Fruit fly (Drosophila melanogaster) whole organism, adult: Measurements from ENCODE around the gene CG12535.

Source experiments
- CG11617 ChIP-seq: fragments of 200-800 bp; sonication (Bioruptor generic); optimal IDR thresholded peaks from 2 replicates; lab custom pipeline; 2017; ENCODE audit warnings: mild to moderate bottlenecking, missing biosample characterization, missing genetic modification reagents, missing genetic modification characterization
- CG12768 ChIP-seq: fragments of 200-800 bp; sonication (Bioruptor generic); optimal IDR thresholded peaks from 2 replicates; lab custom pipeline; 2017; ENCODE audit warnings: missing biosample characterization, missing genetic modification characterization, mild to moderate bottlenecking, moderate library complexity, missing genetic modification reagents
- CG14711 ChIP-seq: fragments of 200-800 bp; sonication (Bioruptor generic); optimal IDR thresholded peaks from 2 replicates; lab custom pipeline; 2018; ENCODE audit warnings: missing biosample characterization, mild to moderate bottlenecking, missing genetic modification characterization, moderate library complexity
- CG1620 ChIP-seq: fragments of 200-800 bp; sonication (Bioruptor generic); optimal IDR thresholded peaks from 2 replicates; lab custom pipeline; 2016; ENCODE audit warnings: missing biosample characterization, missing genetic modification characterization
- CG33017 ChIP-seq: fragments of 200-800 bp; sonication (Bioruptor generic); optimal IDR thresholded peaks from 2 replicates; lab custom pipeline; 2018; ENCODE audit warnings: missing biosample characterization, mild to moderate bottlenecking, missing genetic modification characterization, moderate library complexity
- CG5204 ChIP-seq: fragments of 200-800 bp; sonication (Bioruptor generic); optimal IDR thresholded peaks from 2 replicates; lab custom pipeline; 2016; ENCODE audit warnings: missing biosample characterization, missing genetic modification characterization
- CG7045 ChIP-seq: fragments of 200-800 bp; sonication (Bioruptor generic); optimal IDR thresholded peaks from 2 replicates; lab custom pipeline; 2017; ENCODE audit warnings: missing biosample characterization, mild to moderate bottlenecking, missing genetic modification characterization
- CG7101 ChIP-seq: fragments of 200-800 bp; sonication (Bioruptor generic); optimal IDR thresholded peaks from 2 replicates; lab custom pipeline; 2018; ENCODE audit warnings: missing biosample characterization, mild to moderate bottlenecking, missing genetic modification characterization, moderate library complexity
- Clk ChIP-seq: fragments of 200-800 bp; sonication (Bioruptor generic); optimal IDR thresholded peaks from 2 replicates; lab custom pipeline; 2017; ENCODE audit warnings: missing biosample characterization, missing genetic modification characterization
- Crg-1 ChIP-seq: fragments of 200-800 bp; sonication (Bioruptor generic); optimal IDR thresholded peaks from 2 replicates; lab custom pipeline; 2016; ENCODE audit warnings: missing biosample characterization, missing genetic modification characterization
- Hr96 ChIP-seq: fragments of 200-800 bp; sonication (Bioruptor generic); optimal IDR thresholded peaks from 2 replicates; lab custom pipeline; 2016; ENCODE audit warnings: missing biosample characterization, missing genetic modification characterization
- Mnt ChIP-seq: fragments of 200-800 bp; sonication (Bioruptor generic); optimal IDR thresholded peaks from 2 replicates; lab custom pipeline; 2016; ENCODE audit warnings: missing biosample characterization, mild to moderate bottlenecking, missing genetic modification characterization
- bab1 ChIP-seq: fragments of 200-800 bp; sonication (Bioruptor generic); optimal IDR thresholded peaks from 3 replicates; lab custom pipeline; 2019; ENCODE audit warnings: missing biosample characterization, mild to moderate bottlenecking, missing genetic modification characterization, moderate library complexity
- cic ChIP-seq: fragments of 200-800 bp; sonication (Bioruptor generic); optimal IDR thresholded peaks from 2 replicates; lab custom pipeline; 2017; ENCODE audit warnings: missing biosample characterization, mild to moderate bottlenecking, missing genetic modification characterization, moderate library complexity
- cnc ChIP-seq, 2 experiments: fragments of >200 bp; optimal IDR thresholded peaks; 2 replicates each; lab custom pipeline; 2017
- kay ChIP-seq: fragments of 200-800 bp; sonication (Bioruptor generic); peaks from one replicate; lab custom pipeline; 2016; ENCODE audit warnings: missing biosample characterization, missing genetic modification characterization, borderline replicate concordance
- ovo ChIP-seq: fragments of 200-800 bp; sonication (Bioruptor generic); optimal IDR thresholded peaks from 2 replicates; lab custom pipeline; 2016; ENCODE audit warnings: missing biosample characterization, missing genetic modification characterization
- pad ChIP-seq: fragments of 200-800 bp; sonication (Bioruptor generic); optimal IDR thresholded peaks from 3 replicates; lab custom pipeline; 2017; ENCODE audit warnings: missing biosample characterization, missing genetic modification characterization, mild to moderate bottlenecking, moderate library complexity, missing genetic modification reagents
- tj ChIP-seq: fragments of 200-800 bp; sonication (Bioruptor generic); optimal IDR thresholded peaks from 3 replicates; lab custom pipeline; 2017; ENCODE audit warnings: missing biosample characterization, mild to moderate bottlenecking, missing genetic modification characterization, moderate library complexity
- toe ChIP-seq: fragments of 200-800 bp; sonication (Bioruptor generic); optimal IDR thresholded peaks from 2 replicates; lab custom pipeline; 2016; ENCODE audit warnings: missing biosample characterization, missing genetic modification characterization

The CG12535 gene

dm6 chrX:3457518-3457917 is 8.8 kb upstream of the CG12535 start:
- TF ChIP-seq CG33017 (tag; lab: Kevin White, UChicago) (no peak), kay (GFP tag; lab: Kevin White, UChicago) (no peak), CG7101 (tag; lab: Kevin White, UChicago) (no peak), tj (GFP tag; lab: Kevin White, UChicago) (no peak), CG12768 (GFP tag; lab: Kevin White, UChicago) (no peak), cnc (optimal IDR thresholded peaks at IDR 0.05; lab: Kevin White, UChicago) (no peak), CG1620 (GFP tag; lab: Kevin White, UChicago) (no peak), CG14711 (tag; lab: Kevin White, UChicago) (no peak), CG7045 (GFP tag; lab: Kevin White, UChicago) (no peak), Crg-1 (no peak), Clk (GFP tag; lab: Kevin White, UChicago) (no peak), Mnt (no peak), pad (GFP tag; lab: Kevin White, UChicago) (no peak), Hr96 (GFP tag; lab: Kevin White, UChicago) (no peak), CG11617 (GFP tag; lab: Kevin White, UChicago) (no peak), ovo (GFP tag; lab: Kevin White, UChicago) (no peak), bab1 (no peak), toe (no peak), CG5204 (no peak)

dm6 chrX:3455431-3456001 is 6.8 kb upstream of the CG12535 start:
- TF ChIP-seq Crg-1 (no peak), CG7045 (GFP tag; lab: Kevin White, UChicago) (no peak), bab1 (no peak), cic (no peak), ovo (GFP tag; lab: Kevin White, UChicago) (no peak), Mnt (no peak), cnc (optimal IDR thresholded peaks at IDR 0.05; lab: Kevin White, UChicago) (no peak), CG33017 (tag; lab: Kevin White, UChicago) (no peak), kay (GFP tag; lab: Kevin White, UChicago) (no peak), Clk (GFP tag; lab: Kevin White, UChicago) (no peak), Hr96 (GFP tag; lab: Kevin White, UChicago) (no peak), CG12768 (GFP tag; lab: Kevin White, UChicago) (no peak)

- no peak for TF ChIP-seq CG7101 (tag; lab: Kevin White, UChicago)
- TF ChIP-seq Clk (GFP tag; lab: Kevin White, UChicago): no peak
- no peak for TF ChIP-seq CG33017 (tag; lab: Kevin White, UChicago)
- no peak for TF ChIP-seq kay (GFP tag; lab: Kevin White, UChicago)
- no peak for TF ChIP-seq Hr96 (GFP tag; lab: Kevin White, UChicago)
- TF ChIP-seq cnc (optimal IDR thresholded peaks at IDR 0.05; lab: Kevin White, UChicago): no peak
- TF ChIP-seq cic: no peak
- no peak for TF ChIP-seq CG7045 (GFP tag; lab: Kevin White, UChicago)
- no peak for TF ChIP-seq Mnt
- no peak for TF ChIP-seq CG11617 (GFP tag; lab: Kevin White, UChicago)
- TF ChIP-seq CG14711 (tag; lab: Kevin White, UChicago): no peak
- no peak for TF ChIP-seq pad (GFP tag; lab: Kevin White, UChicago)
- no peak for TF ChIP-seq CG5204
- TF ChIP-seq CG12768 (GFP tag; lab: Kevin White, UChicago): no peak
- no peak for TF ChIP-seq Crg-1
- no peak for TF ChIP-seq toe
- TF ChIP-seq CG1620 (GFP tag; lab: Kevin White, UChicago): no peak
- TF ChIP-seq tj (GFP tag; lab: Kevin White, UChicago): no peak
- TF ChIP-seq ovo (GFP tag; lab: Kevin White, UChicago): no peak
- no peak for TF ChIP-seq bab1
Measured at dm6 chrX:3454715-3455114, 6.0 kb upstream of the CG12535 start.

- TF ChIP-seq CG12768 (GFP tag; lab: Kevin White, UChicago) (no peak), CG11617 (GFP tag; lab: Kevin White, UChicago) (no peak), Clk (GFP tag; lab: Kevin White, UChicago) (no peak), Hr96 (GFP tag; lab: Kevin White, UChicago) (no peak), CG7045 (GFP tag; lab: Kevin White, UChicago) (no peak), kay (GFP tag; lab: Kevin White, UChicago) (no peak), CG7101 (tag; lab: Kevin White, UChicago) (no peak), toe (no peak), CG14711 (tag; lab: Kevin White, UChicago) (no peak), pad (GFP tag; lab: Kevin White, UChicago) (no peak), CG33017 (tag; lab: Kevin White, UChicago) (no peak), bab1 (no peak), ovo (GFP tag; lab: Kevin White, UChicago) (no peak), CG5204 (no peak), Mnt (no peak), cic (no peak), cnc (optimal IDR thresholded peaks at IDR 0.05; lab: Kevin White, UChicago) (no peak)
Measured at dm6 chrX:3453038-3453819, 4.5 kb upstream of the CG12535 start.

- no peak for TF ChIP-seq Mnt
- TF ChIP-seq CG7045 (GFP tag; lab: Kevin White, UChicago): no peak
- TF ChIP-seq CG5204: no peak
- TF ChIP-seq kay (GFP tag; lab: Kevin White, UChicago): no peak
- TF ChIP-seq CG12768 (GFP tag; lab: Kevin White, UChicago): no peak
- no peak for TF ChIP-seq bab1
- no peak for TF ChIP-seq CG1620 (GFP tag; lab: Kevin White, UChicago)
- TF ChIP-seq pad (GFP tag; lab: Kevin White, UChicago): no peak
- no peak for TF ChIP-seq ovo (GFP tag; lab: Kevin White, UChicago)
- no peak for TF ChIP-seq cic
- no peak for TF ChIP-seq toe
- no peak for TF ChIP-seq Hr96 (GFP tag; lab: Kevin White, UChicago)
- no peak for TF ChIP-seq tj (GFP tag; lab: Kevin White, UChicago)
- no peak for TF ChIP-seq CG7101 (tag; lab: Kevin White, UChicago)
- no peak for TF ChIP-seq Crg-1
- no peak for TF ChIP-seq CG33017 (tag; lab: Kevin White, UChicago)
- TF ChIP-seq CG14711 (tag; lab: Kevin White, UChicago): no peak
- no peak for TF ChIP-seq CG11617 (GFP tag; lab: Kevin White, UChicago)
- no peak for TF ChIP-seq Clk (GFP tag; lab: Kevin White, UChicago)
Measured at dm6 chrX:3451916-3452315, 3.2 kb upstream of the CG12535 start.
